Worm (Caenorhabditis elegans): ENCODE results near the gene rab-37.

DNA sequence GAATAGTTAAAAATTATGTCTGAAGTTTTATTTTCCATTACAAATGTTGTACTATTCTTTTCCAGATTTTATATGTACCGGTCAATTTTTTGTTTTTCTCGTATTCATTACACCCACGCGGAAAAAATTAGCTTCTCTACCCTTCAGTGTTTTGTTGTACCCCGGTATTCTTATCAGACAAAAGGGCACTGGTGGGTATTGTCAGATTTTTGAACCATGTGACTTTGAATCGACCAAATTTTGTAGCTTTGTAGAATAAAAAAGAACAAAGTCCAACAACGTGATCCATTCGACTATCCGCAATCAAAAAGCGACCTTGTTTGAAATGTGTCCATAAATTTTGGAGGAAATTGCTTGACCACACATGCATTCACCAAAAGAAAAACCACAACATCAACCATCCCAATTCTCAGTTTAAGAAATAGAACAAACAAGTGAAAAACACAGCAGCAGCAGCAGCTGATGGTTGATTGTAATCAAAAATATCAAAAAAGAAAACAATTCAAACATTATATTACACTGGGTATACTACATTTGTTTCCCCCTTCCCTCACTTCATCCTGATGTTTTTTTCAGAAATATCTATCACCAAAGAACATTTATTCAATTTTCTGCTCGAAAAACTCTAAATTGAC is 9.0 kb upstream of the rab-37 start:
- no peak for TF ChIP-seq let-607 (tag; optimal IDR thresholded peaks at IDR 0.05)
- no peak for TF ChIP-seq hsf-1 (GFP tag; IDR thresholded peaks at IDR 0.05)
- no peak for TF ChIP-seq madf-6 (GFP tag; IDR thresholded peaks at IDR 0.05)
- no peak for TF ChIP-seq die-1 (tag; optimal IDR thresholded peaks at IDR 0.05)
- no peak for TF ChIP-seq Y53F4B.3 (GFP tag; IDR thresholded peaks at IDR 0.05)
- TF ChIP-seq snpc-4 (GFP tag; optimal IDR thresholded peaks at IDR 0.05): no peak
- TF ChIP-seq snpc-4 (tag; optimal IDR thresholded peaks at IDR 0.05): no peak
- no peak for TF ChIP-seq K12H6.12 (tag; optimal IDR thresholded peaks at IDR 0.05)
- no peak for TF ChIP-seq F55B11.4 (tag; optimal IDR thresholded peaks at IDR 0.05; ENCODE audit: borderline replicate concordance, insufficient read depth)
- TF ChIP-seq cebp-2 (GFP tag; IDR thresholded peaks at IDR 0.05): no peak
- TF ChIP-seq ceh-79 (tag; optimal IDR thresholded peaks at IDR 0.05): no peak
